Worm (Caenorhabditis elegans) whole organism, young adult: ENCODE results near the gene tmem-24.

Source experiments
- B0019.2 ChIP-seq: fragments of 200-800 bp; sonication (Bioruptor generic); conservative IDR thresholded peaks from 2 replicates; pipeline ENCODE4 v1.3.6; 2022; ENCODE audit warnings: missing genetic modification reagents, missing genetic modification characterization, missing compliant biosample characterization
- C06A6.2 ChIP-seq: fragments of 200-800 bp; sonication (Bioruptor generic); conservative IDR thresholded peaks from 2 replicates; pipeline ENCODE4 v1.3.6; 2022; ENCODE audit warnings: missing genetic modification characterization, missing compliant biosample characterization
- D2030.7 ChIP-seq: fragments of 200-800 bp; sonication (Bioruptor generic); IDR thresholded peaks from 2 replicates; pipeline ENCODE4 v1.3.6; 2022; ENCODE audit warnings: missing genetic modification reagents, missing genetic modification characterization, missing compliant biosample characterization
- F33H1.4 ChIP-seq: fragments of 200-800 bp; sonication (Bioruptor generic); IDR thresholded peaks from 2 replicates; pipeline ENCODE4 v1.3.6; 2022; ENCODE audit warnings: missing genetic modification reagents, missing genetic modification characterization, missing compliant biosample characterization
- F37B4.10 ChIP-seq: fragments of 200-800 bp; sonication (Bioruptor generic); IDR thresholded peaks from 2 replicates; pipeline ENCODE4 v1.3.6; 2022; ENCODE audit warnings: missing genetic modification characterization, missing compliant biosample characterization
- K12H6.12 ChIP-seq: fragments of 200-800 bp; sonication (Bioruptor generic); optimal IDR thresholded peaks from 2 replicates; lab custom pipeline; 2018; ENCODE audit warnings: mild to moderate bottlenecking, missing genetic modification characterization, missing compliant biosample characterization
- Y53F4B.3 ChIP-seq: fragments of 200-800 bp; sonication (Bioruptor generic); IDR thresholded peaks from 2 replicates; pipeline ENCODE4 v1.3.6; 2022; ENCODE audit warnings: missing genetic modification reagents, missing genetic modification characterization, missing compliant biosample characterization
- Y53G8AR.9 ChIP-seq: fragments of 200-800 bp; sonication (Bioruptor generic); conservative IDR thresholded peaks from 2 replicates; pipeline ENCODE4 v1.3.6; 2022; ENCODE audit warnings: missing genetic modification reagents, missing genetic modification characterization, missing compliant biosample characterization
- ama-1 ChIP-seq, 3 experiments: fragments of 150-350 bp in 1 of 3; sonication (generic microtip) in 2 of 3; optimal IDR thresholded peaks; 2 replicates each; lab custom pipeline; 2014 to 2018; ENCODE audit warnings: missing biosample characterization in 2 of 3, missing genetic modification characterization in 2 of 3, missing genetic modification reagents in 2 of 3
- aptf-2 ChIP-seq: fragments of 200-800 bp; sonication (Bioruptor generic); conservative IDR thresholded peaks from 2 replicates; pipeline ENCODE4 v1.3.6; 2022; ENCODE audit warnings: missing genetic modification reagents, missing genetic modification characterization, missing compliant biosample characterization
- aptf-3 ChIP-seq: fragments of 200-800 bp; sonication (Bioruptor generic); IDR thresholded peaks from 2 replicates; pipeline ENCODE4 v1.3.6; 2022; ENCODE audit warnings: missing genetic modification characterization, missing compliant biosample characterization
- attf-6 ChIP-seq: fragments of 200-800 bp; sonication (Bioruptor generic); IDR thresholded peaks from 2 replicates; pipeline ENCODE4 v1.3.6; 2022; ENCODE audit warnings: missing genetic modification reagents, missing genetic modification characterization, missing compliant biosample characterization
- bed-1 ChIP-seq: fragments of 200-800 bp; sonication (Bioruptor generic); IDR thresholded peaks from 2 replicates; pipeline ENCODE4 v1.3.6; 2022; ENCODE audit warnings: missing genetic modification reagents, missing genetic modification characterization, missing compliant biosample characterization
- bed-2 ChIP-seq: fragments of 200-800 bp; sonication (Bioruptor generic); IDR thresholded peaks from 2 replicates; pipeline ENCODE4 v1.3.6; 2022; ENCODE audit warnings: missing genetic modification reagents, missing genetic modification characterization, missing compliant biosample characterization
- cebp-2 ChIP-seq: fragments of 200-800 bp; sonication (Bioruptor generic); IDR thresholded peaks from 2 replicates; pipeline ENCODE4 v1.3.6; 2022; ENCODE audit warnings: missing genetic modification characterization, missing compliant biosample characterization
- ceh-58 ChIP-seq: fragments of 200-800 bp; sonication (Bioruptor generic); IDR thresholded peaks from 2 replicates; pipeline ENCODE4 v1.3.6; 2022; ENCODE audit warnings: missing genetic modification characterization, missing compliant biosample characterization
- ceh-91 ChIP-seq: fragments of 200-800 bp; sonication (Bioruptor generic); IDR thresholded peaks from 2 replicates; pipeline ENCODE4 v1.3.6; 2022; ENCODE audit warnings: missing genetic modification reagents, missing genetic modification characterization, missing compliant biosample characterization
- dox-1 ChIP-seq: fragments of 200-800 bp; sonication (Bioruptor generic); IDR thresholded peaks from 2 replicates; pipeline ENCODE4 v1.3.6; 2022; ENCODE audit warnings: missing genetic modification reagents, missing genetic modification characterization, missing compliant biosample characterization
- dpl-1 ChIP-seq: fragments of 150-350 bp; optimal IDR thresholded peaks from 2 replicates; lab custom pipeline; 2014; ENCODE audit warnings: missing biosample characterization, missing genetic modification reagents, missing genetic modification characterization
- egl-18 ChIP-seq: fragments of 200-800 bp; sonication (Bioruptor generic); IDR thresholded peaks from 2 replicates; pipeline ENCODE4 v1.3.6; 2022; ENCODE audit warnings: missing genetic modification reagents, missing genetic modification characterization, missing compliant biosample characterization
- egl-44 ChIP-seq: fragments of 200-800 bp; sonication (Bioruptor generic); IDR thresholded peaks from 2 replicates; pipeline ENCODE4 v1.3.6; 2022; ENCODE audit warnings: missing genetic modification reagents, missing genetic modification characterization, missing compliant biosample characterization
- let-526 ChIP-seq: fragments of 200-800 bp; sonication (Bioruptor generic); IDR thresholded peaks from 2 replicates; pipeline ENCODE4 v1.3.6; 2022; ENCODE audit warnings: missing genetic modification reagents, missing genetic modification characterization, missing compliant biosample characterization
- lir-1 ChIP-seq: fragments of 200-800 bp; sonication (Bioruptor generic); conservative IDR thresholded peaks from 2 replicates; pipeline ENCODE4 v1.3.6; 2022; ENCODE audit warnings: missing genetic modification reagents, missing genetic modification characterization, missing compliant biosample characterization
- madf-3 ChIP-seq: fragments of 200-800 bp; sonication (Bioruptor generic); IDR thresholded peaks from 2 replicates; pipeline ENCODE4 v1.3.6; 2022; ENCODE audit warnings: missing genetic modification reagents, missing genetic modification characterization, missing compliant biosample characterization
- mcd-1 ChIP-seq: fragments of 200-800 bp; sonication (Bioruptor generic); IDR thresholded peaks from 2 replicates; pipeline ENCODE4 v1.3.6; 2022; ENCODE audit warnings: missing genetic modification reagents, missing genetic modification characterization, missing compliant biosample characterization
- nfya-2 ChIP-seq: fragments of 200-800 bp; sonication (Bioruptor generic); IDR thresholded peaks from 2 replicates; pipeline ENCODE4 v1.3.6; 2022; ENCODE audit warnings: missing genetic modification reagents, missing genetic modification characterization, missing compliant biosample characterization
- nfyb-1 ChIP-seq: fragments of 200-800 bp; sonication (Bioruptor generic); IDR thresholded peaks from 2 replicates; pipeline ENCODE4 v1.3.6; 2022; ENCODE audit warnings: missing genetic modification reagents, missing genetic modification characterization, missing compliant biosample characterization
- nhr-120 ChIP-seq: fragments of 200-800 bp; sonication (Bioruptor generic); IDR thresholded peaks from 2 replicates; pipeline ENCODE4 v1.3.6; 2022; ENCODE audit warnings: missing genetic modification characterization, missing compliant biosample characterization
- nhr-90 ChIP-seq: sonication (generic microtip); optimal IDR thresholded peaks from 2 replicates; lab custom pipeline; 2016; ENCODE audit warnings: missing genotype, mild to moderate bottlenecking, missing genetic modification characterization, missing compliant biosample characterization
- pha-4 ChIP-seq: fragments of 150-350 bp; sonication (generic microtip); optimal IDR thresholded peaks from 2 replicates; lab custom pipeline; 2014; ENCODE audit warnings: missing biosample characterization, missing genetic modification reagents, missing genetic modification characterization
- rec-8 ChIP-seq, 2 experiments: sonication (generic microtip); optimal IDR thresholded peaks; 2 replicates each; lab custom pipeline; 2016; ENCODE audit warnings: mild to moderate bottlenecking in 2 of 2, missing genetic modification characterization in 2 of 2, missing genetic modification reagents in 2 of 2, missing genotype in 2 of 2, missing biosample characterization in 1 of 2, missing compliant biosample characterization in 1 of 2, moderate library complexity in 1 of 2
- snpc-1.3 ChIP-seq: sonication (generic microtip); optimal IDR thresholded peaks from 2 replicates; lab custom pipeline; 2017; ENCODE audit warnings: missing genetic modification characterization, mild to moderate bottlenecking, missing compliant biosample characterization, antibody characterized with exemption, moderate library complexity, missing genotype, missing genetic modification reagents; ENCODE audit not compliant: insufficient read depth
- snpc-3.4 ChIP-seq: sonication (generic microtip); optimal IDR thresholded peaks from 2 replicates; lab custom pipeline; 2017; ENCODE audit warnings: missing genetic modification characterization, mild to moderate bottlenecking, missing compliant biosample characterization, antibody characterized with exemption, moderate library complexity, missing genotype, missing genetic modification reagents
- tlf-1 ChIP-seq: fragments of 200-800 bp; sonication (Bioruptor generic); optimal IDR thresholded peaks from 2 replicates; lab custom pipeline; 2018; ENCODE audit warnings: mild to moderate bottlenecking, missing genetic modification characterization, missing compliant biosample characterization
- ztf-25 ChIP-seq: fragments of 200-800 bp; sonication (Bioruptor generic); IDR thresholded peaks from 2 replicates; pipeline ENCODE4 v1.3.6; 2022; ENCODE audit warnings: missing genetic modification reagents, missing genetic modification characterization, missing compliant biosample characterization
- ztf-3 ChIP-seq: fragments of 200-800 bp; sonication (Bioruptor generic); optimal IDR thresholded peaks from 2 replicates; lab custom pipeline; 2018; ENCODE audit warnings: mild to moderate bottlenecking, missing genetic modification characterization, missing compliant biosample characterization

tmem-24 gene

DNA sequence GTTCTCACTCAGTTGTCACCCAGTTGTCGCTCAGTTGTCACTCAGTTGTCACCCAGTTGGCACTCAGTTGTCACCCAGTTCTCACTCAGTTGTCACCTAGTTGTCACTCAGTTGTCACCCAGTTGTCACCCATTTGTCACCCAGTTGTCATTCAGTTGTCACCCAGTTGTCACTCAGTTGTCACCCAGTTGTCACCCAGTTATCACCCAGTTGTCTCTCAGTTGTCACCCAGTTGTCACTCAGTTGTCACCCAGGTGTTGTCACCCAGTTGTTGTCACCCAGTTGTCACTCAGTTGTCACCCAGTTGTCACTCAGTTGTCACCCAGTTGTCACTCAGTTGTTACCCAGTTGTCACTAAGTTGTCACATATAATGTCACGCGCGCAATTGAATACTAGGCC lies 13.1 kb downstream of the tmem-24 start (continued):
- TF ChIP-seq attf-6 (GFP tag; lab: Robert Waterston, UW) (no peak), cebp-2 (0 out of 2 replicates have a peak, but pooled peaks have one; percentile 54), nhr-90 (tag; lab: Kevin White, UChicago) (no peak), ama-1 (optimal IDR thresholded peaks at IDR 0.05; lab: Kevin White, UChicago) (no peak), ama-1 (GFP tag; optimal IDR thresholded peaks at IDR 0.05; lab: Kevin White, UChicago) (no peak), lir-1 (GFP tag; lab: Robert Waterston, UW) (no peak), nhr-120 (0 out of 2 replicates have a peak, but pooled peaks have one; percentile 33), K12H6.12 (tag; lab: Kevin White, UChicago) (no peak), F37B4.10 (GFP tag; lab: Robert Waterston, UW) (peak; percentile 97), B0019.2 (GFP tag; lab: Robert Waterston, UW) (peak; percentile 50; the same call in 1 of the 2 replicates), C06A6.2 (GFP tag; lab: Robert Waterston, UW) (0 out of 2 replicates have a peak, but pooled peaks have one; percentile 24), aptf-3 (GFP tag; lab: Robert Waterston, UW) (peak; percentile 90), bed-2 (peak; percentile 82; the same call in 1 of the 2 replicates), nfyb-1 (GFP tag; lab: Robert Waterston, UW) (peak; percentile 51; the same call in 1 of the 2 replicates), egl-18 (GFP tag; lab: Robert Waterston, UW) (0 out of 2 replicates have a peak, but pooled peaks have one; percentile 15), ceh-91 (GFP tag; lab: Robert Waterston, UW) (0 out of 2 replicates have a peak, but pooled peaks have one; percentile 46), dox-1 (peak; percentile 59; the same call in 1 of the 2 replicates), ceh-58 (GFP tag; lab: Robert Waterston, UW) (0 out of 2 replicates have a peak, but pooled peaks have one; percentile 84), madf-3 (GFP tag; lab: Robert Waterston, UW) (peak; percentile 39; the same call in 1 of the 2 replicates), egl-44 (GFP tag; lab: Robert Waterston, UW) (peak; percentile 77; the same call in 1 of the 2 replicates), F33H1.4 (0 out of 2 replicates have a peak, but pooled peaks have one; percentile 6), mcd-1 (GFP tag; lab: Robert Waterston, UW) (no peak), let-526 (GFP tag; lab: Robert Waterston, UW) (0 out of 2 replicates have a peak, but pooled peaks have one; percentile 40), ztf-25 (GFP tag; lab: Robert Waterston, UW) (peak; percentile 63; the same call in 1 of the 2 replicates), D2030.7 (GFP tag; lab: Robert Waterston, UW) (no peak)
- TF ChIP-seq, all 124 proteins: peak for 27

DNA sequence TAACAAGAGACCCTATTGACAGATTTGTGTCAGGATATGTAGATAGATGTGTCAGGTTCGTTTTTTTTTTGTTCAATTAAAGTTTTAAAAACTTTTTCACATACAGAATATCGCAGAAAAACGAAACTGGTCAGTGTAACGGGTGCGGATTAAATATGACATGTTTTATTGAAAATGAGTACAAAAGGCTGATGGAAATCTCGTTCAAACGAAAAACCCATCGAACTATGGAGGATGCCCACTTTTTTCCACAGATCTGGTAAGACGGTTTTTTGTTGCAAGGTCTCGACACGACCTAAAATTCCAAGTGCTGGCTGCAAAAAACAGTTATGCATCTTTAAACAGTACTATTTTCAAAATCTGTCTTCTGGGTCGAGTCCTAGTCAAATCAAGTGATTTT lies 14.6 kb downstream of the tmem-24 start:
- TF ChIP-seq aptf-2 (GFP tag; lab: Robert Waterston, UW) (no peak), bed-1 (GFP tag; lab: Robert Waterston, UW) (no peak), nfyb-1 (GFP tag; lab: Robert Waterston, UW) (no peak), nfya-2 (GFP tag; lab: Robert Waterston, UW) (no peak), dpl-1 (no peak), snpc-3.4 (tag; lab: Kevin White, UChicago) (no peak), ztf-3 (GFP tag; lab: Kevin White, UChicago) (no peak), pha-4 (tag; lab: Kevin White, UChicago) (no peak), rec-8 (tag; optimal IDR thresholded peaks at IDR 0.05; lab: Kevin White, UChicago) (no peak), Y53F4B.3 (GFP tag; lab: Robert Waterston, UW) (no peak), snpc-1.3 (no peak), Y53G8AR.9 (GFP tag; lab: Robert Waterston, UW) (no peak), tlf-1 (GFP tag; lab: Kevin White, UChicago) (no peak)
- TF ChIP-seq, all 124 proteins: peak for 0
